Fruit fly (Drosophila melanogaster): ENCODE measurements around the gene CG13295.

The CG13295 gene

dm6 chr3L:6054803-6055202, 20.2 kb downstream of the CG13295 start, which contains the start of gene tant (continued):
- TF ChIP-seq nmo (GFP tag; optimal IDR thresholded peaks at IDR 0.05), result peak; percentile 77
- no peak for TF ChIP-seq ab (GFP tag; optimal IDR thresholded peaks at IDR 0.05)
- TF ChIP-seq onecut (GFP tag; IDR thresholded peaks at IDR 0.05), result no peak
- no peak for TF ChIP-seq CG15269 (tag; optimal IDR thresholded peaks at IDR 0.05)
- TF ChIP-seq Tbp (GFP tag; optimal IDR thresholded peaks at IDR 0.05), result no peak
- TF ChIP-seq hbn (GFP tag; IDR thresholded peaks at IDR 0.05; ENCODE audit: partially characterized antibody), result peak; percentile 79
- TF ChIP-seq unc-4 (GFP tag; IDR thresholded peaks at IDR 0.05; ENCODE audit: partially characterized antibody), result peak; percentile 86
- TF ChIP-seq Dip2 (GFP tag; IDR thresholded peaks at IDR 0.05), result no peak
- no peak for TF ChIP-seq E2f1 (GFP tag; IDR thresholded peaks at IDR 0.05)
- TF ChIP-seq sna (GFP tag; IDR thresholded peaks at IDR 0.05; ENCODE audit: partially characterized antibody), result peak; percentile 92
- TF ChIP-seq jigr1 (GFP tag; IDR thresholded peaks at IDR 0.05), result no peak
- no peak for TF ChIP-seq Eip74EF (GFP tag; optimal IDR thresholded peaks at IDR 0.05)
- TF ChIP-seq CG11504 (tag; optimal IDR thresholded peaks at IDR 0.05), result peak; percentile 43
- no peak for TF ChIP-seq Doc2 (GFP tag; IDR thresholded peaks at IDR 0.05)
- peak; percentile 86 for TF ChIP-seq ato (GFP tag; IDR thresholded peaks at IDR 0.05; ENCODE audit: partially characterized antibody)
- no peak for TF ChIP-seq gsb (GFP tag; IDR thresholded peaks at IDR 0.05)
- TF ChIP-seq cas (GFP tag; IDR thresholded peaks at IDR 0.05), result no peak
- TF ChIP-seq CG12769 (tag; optimal IDR thresholded peaks at IDR 0.05), result no peak
- TF ChIP-seq CG7963 (GFP tag; IDR thresholded peaks at IDR 0.05; ENCODE audit: partially characterized antibody), result peak; percentile 72
- peak; percentile 24; the same call in 1 of the 4 replicates for TF ChIP-seq chinmo (GFP tag; IDR thresholded peaks at IDR 0.05; ENCODE audit: partially characterized antibody)
- peak; percentile 76 for TF ChIP-seq pzg (GFP tag; optimal IDR thresholded peaks at IDR 0.05)
- no peak for TF ChIP-seq CG12219 (GFP tag; optimal IDR thresholded peaks at IDR 0.05)
- no peak for TF ChIP-seq dmrt11E (tag; optimal IDR thresholded peaks at IDR 0.05)
- TF ChIP-seq CG9437 (GFP tag; optimal IDR thresholded peaks at IDR 0.05), result no peak
- TF ChIP-seq pros (GFP tag; optimal IDR thresholded peaks at IDR 0.05), result no peak
- TF ChIP-seq Dref (GFP tag; IDR thresholded peaks at IDR 0.05), result peak; percentile 84
- no peak for TF ChIP-seq pan (optimal IDR thresholded peaks at IDR 0.05)
- TF ChIP-seq pan (GFP tag; optimal IDR thresholded peaks at IDR 0.05 in 1 of 2, IDR thresholded peaks at IDR 0.05 in 1 of 2), result no peak
- TF ChIP-seq ATbp (GFP tag; optimal IDR thresholded peaks at IDR 0.05), result no peak
- no peak for TF ChIP-seq sens-2 (GFP tag; IDR thresholded peaks at IDR 0.05)
- peak; percentile 20 for TF ChIP-seq CG7839 (tag; optimal IDR thresholded peaks at IDR 0.05)
- no peak for TF ChIP-seq croc (GFP tag; conservative IDR thresholded peaks at IDR 0.05)
- peak; percentile 96 for TF ChIP-seq CG8478 (optimal IDR thresholded peaks at IDR 0.05)
- no peak for TF ChIP-seq CG1602 (GFP tag; optimal IDR thresholded peaks at IDR 0.05)
- no peak for TF ChIP-seq maf-S (GFP tag; optimal IDR thresholded peaks at IDR 0.05)
- TF ChIP-seq Bgb (GFP tag; IDR thresholded peaks at IDR 0.05; ENCODE audit: partially characterized antibody), result peak; percentile 89
- no peak for TF ChIP-seq CG15073 (GFP tag; optimal IDR thresholded peaks at IDR 0.05)
- peak; percentile 3 for TF ChIP-seq zfh2 (GFP tag; optimal IDR thresholded peaks at IDR 0.05)
- peak; percentile 94 for TF ChIP-seq CG3995 (GFP tag; optimal IDR thresholded peaks at IDR 0.05)
- peak; percentile 2 for TF ChIP-seq Antp (GFP tag; optimal IDR thresholded peaks at IDR 0.05)
- peak; percentile 84 for TF ChIP-seq E2f2 (GFP tag; IDR thresholded peaks at IDR 0.05)
- TF ChIP-seq YL-1 (GFP tag; optimal IDR thresholded peaks at IDR 0.05), result no peak
- no peak for TF ChIP-seq CG10274 (GFP tag; optimal IDR thresholded peaks at IDR 0.05)
- TF ChIP-seq CG15696 (tag; optimal IDR thresholded peaks at IDR 0.05), result no peak
- no peak for TF ChIP-seq cad (GFP tag; optimal IDR thresholded peaks at IDR 0.05)
- TF ChIP-seq aop (GFP tag; IDR thresholded peaks at IDR 0.05), result no peak
- peak; percentile 95 for TF ChIP-seq Dll (GFP tag; IDR thresholded peaks at IDR 0.05; ENCODE audit: partially characterized antibody)
- no peak for TF ChIP-seq corto (GFP tag; optimal IDR thresholded peaks at IDR 0.05)
- TF ChIP-seq H2.0 (GFP tag; IDR thresholded peaks at IDR 0.05), result no peak
- TF ChIP-seq sc (optimal IDR thresholded peaks at IDR 0.05), result no peak
- TF ChIP-seq sc (GFP tag; optimal IDR thresholded peaks at IDR 0.05), result no peak
- TF ChIP-seq abd-A (tag; optimal IDR thresholded peaks at IDR 0.05), result no peak
